Fruit fly (Drosophila melanogaster): ENCODE measurements around the gene CG10553.

DNA sequence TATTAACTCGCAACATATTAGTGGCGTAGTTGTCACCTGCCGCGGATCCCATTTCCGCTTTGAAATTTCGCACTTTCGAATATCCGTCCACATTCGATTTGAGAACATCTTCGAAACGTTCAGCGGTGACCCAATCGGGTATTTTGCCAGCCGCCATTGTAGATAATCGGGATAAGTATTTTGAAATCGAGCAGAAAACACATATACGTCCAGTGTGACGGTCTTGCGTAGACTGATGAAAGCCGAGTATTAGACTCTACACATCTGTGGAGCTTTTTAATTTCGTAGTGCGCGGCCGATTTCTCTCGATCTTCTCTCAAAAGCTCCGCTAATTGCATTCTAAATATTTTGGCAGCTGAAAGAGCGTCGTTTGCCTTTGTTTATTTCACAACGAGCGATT, 11.2 kb upstream of the CG10553 start, which contains the start of gene CHKov1:
- TF ChIP-seq CG11504 (tag; optimal IDR thresholded peaks at IDR 0.05) (no peak), wek (GFP tag; optimal IDR thresholded peaks at IDR 0.05) (no peak), fru (optimal IDR thresholded peaks at IDR 0.05) (no peak), Deaf1 (tag; optimal IDR thresholded peaks at IDR 0.05) (peak; percentile 50), CG10979 (tag; optimal IDR thresholded peaks at IDR 0.05) (no peak), CG10267 (tag; optimal IDR thresholded peaks at IDR 0.05) (no peak), tx (GFP tag; optimal IDR thresholded peaks at IDR 0.05) (no peak), Camta (GFP tag; optimal IDR thresholded peaks at IDR 0.05) (no peak), phol (tag; optimal IDR thresholded peaks at IDR 0.05) (no peak)

Data from whole organism, embryonic.